Worm (Caenorhabditis elegans) whole organism, late embryonic: ENCODE results near the gene clec-58.

ENCODE experiments used
- K02D7.2 ChIP-seq: sonication (generic microtip); optimal IDR thresholded peaks from 2 replicates; lab custom pipeline; 2017; ENCODE audit warnings: mild to moderate bottlenecking, missing genetic modification characterization, missing compliant biosample characterization
- ama-1 ChIP-seq: fragments of 150-350 bp; optimal IDR thresholded peaks from 2 replicates; lab custom pipeline; 2014
- ceh-30 ChIP-seq: fragments of 150-350 bp; optimal IDR thresholded peaks from 2 replicates; lab custom pipeline; 2014; ENCODE audit warnings: missing biosample characterization, missing genetic modification characterization
- ceh-9 ChIP-seq: sonication (generic microtip); optimal IDR thresholded peaks from 2 replicates; lab custom pipeline; 2016; ENCODE audit warnings: mild to moderate bottlenecking, missing genetic modification characterization, inconsistent platforms, missing compliant biosample characterization
- nhr-11 ChIP-seq: fragments of 150-350 bp; optimal IDR thresholded peaks from 2 replicates; lab custom pipeline; 2014; ENCODE audit warnings: missing biosample characterization, missing genetic modification characterization

- TF ChIP-seq ceh-30 (tag; lab: Kevin White, UChicago) (no peak), ama-1 (no peak), nhr-11 (tag; lab: Kevin White, UChicago) (no peak), ceh-9 (tag; lab: Kevin White, UChicago) (no peak), K02D7.2 (no peak)
These were observed 40.1 kb downstream of the clec-58 start, which contains the start of gene cut-4 for ce11 chrII:10435836-10436235.
